Worm (Caenorhabditis elegans): ENCODE results near the gene C08F1.6.

DNA sequence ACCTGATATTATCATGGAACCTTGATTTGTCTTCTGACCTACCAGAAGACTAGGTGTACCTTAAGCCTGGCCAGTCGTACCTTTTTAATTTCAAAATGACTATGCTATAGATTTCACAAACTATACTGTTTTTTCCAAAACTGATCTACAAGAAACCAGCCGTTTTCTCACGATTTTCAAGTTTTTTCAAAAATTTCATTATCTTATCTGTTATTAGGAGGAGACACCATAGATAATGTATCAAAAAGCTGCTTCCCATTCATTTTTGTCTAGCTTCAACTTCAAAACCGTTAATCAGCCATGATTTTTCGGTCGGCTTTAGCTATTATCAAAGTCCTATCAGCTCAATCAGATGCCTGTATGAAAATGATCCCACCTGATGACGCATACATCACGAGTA lies 45.5 kb downstream of the C08F1.6 start, which contains the start of gene F36H5.12:
- no peak for TF ChIP-seq nhr-76 (tag; optimal IDR thresholded peaks at IDR 0.05)
- TF ChIP-seq lin-13 (tag; optimal IDR thresholded peaks at IDR 0.05): no peak
- TF ChIP-seq lsy-2 (tag; optimal IDR thresholded peaks at IDR 0.05): no peak
- no peak for TF ChIP-seq sptf-1 (tag; optimal IDR thresholded peaks at IDR 0.05)
- TF ChIP-seq ces-1 (GFP tag; optimal IDR thresholded peaks at IDR 0.05): no peak
- no peak for TF ChIP-seq nhr-12 (tag; optimal IDR thresholded peaks at IDR 0.05)
- TF ChIP-seq nhr-237 (tag; optimal IDR thresholded peaks at IDR 0.05): no peak
- no peak for TF ChIP-seq ztf-11 (tag; optimal IDR thresholded peaks at IDR 0.05)
- TF ChIP-seq unc-62 (GFP tag; optimal IDR thresholded peaks at IDR 0.05): no peak
- TF ChIP-seq snpc-4 (tag; optimal IDR thresholded peaks at IDR 0.05): no peak
- no peak for TF ChIP-seq ham-2 (GFP tag; optimal IDR thresholded peaks at IDR 0.05)
- TF ChIP-seq tbx-8 (GFP tag; optimal IDR thresholded peaks at IDR 0.05): no peak
- TF ChIP-seq blmp-1 (tag; optimal IDR thresholded peaks at IDR 0.05): no peak
- TF ChIP-seq pha-4 (tag; optimal IDR thresholded peaks at IDR 0.05): no peak

Measured in whole organism, mixed stage, embryonic.